Worm (Caenorhabditis elegans) whole organism, L2 larva: Measurements from ENCODE around the gene F08C6.18.

Experiments
- R02D3.7 ChIP-seq: fragments of 150-350 bp; optimal IDR thresholded peaks from 2 replicates; lab custom pipeline; 2014; ENCODE audit warnings: missing biosample characterization, missing genetic modification characterization
- ZK546.5 ChIP-seq: sonication (generic microtip); optimal IDR thresholded peaks from 2 replicates; lab custom pipeline; 2017; ENCODE audit warnings: missing biosample characterization, missing genetic modification characterization
- aly-2 ChIP-seq: fragments of 150-350 bp; optimal IDR thresholded peaks from 2 replicates; lab custom pipeline; 2014; ENCODE audit warnings: missing biosample characterization, missing genetic modification characterization
- blmp-1 ChIP-seq: sonication (generic microtip); optimal IDR thresholded peaks from 2 replicates; lab custom pipeline; 2017; ENCODE audit warnings: missing genetic modification characterization, mild to moderate bottlenecking, missing compliant biosample characterization, antibody characterized with exemption, moderate library complexity; ENCODE audit not compliant: insufficient read depth
- crh-2 ChIP-seq: sonication (generic microtip); optimal IDR thresholded peaks from 2 replicates; lab custom pipeline; 2017; ENCODE audit warnings: missing biosample characterization, missing genetic modification characterization
- dmd-4 ChIP-seq: sonication (generic microtip); optimal IDR thresholded peaks from 2 replicates; lab custom pipeline; 2017; ENCODE audit warnings: missing biosample characterization, missing genetic modification characterization
- egl-27 ChIP-seq: sonication (generic microtip); optimal IDR thresholded peaks from 3 replicates; lab custom pipeline; 2017; ENCODE audit warnings: missing biosample characterization, missing genetic modification reagents, missing genetic modification characterization
- elt-1 ChIP-seq: fragments of 150-350 bp; optimal IDR thresholded peaks from 2 replicates; lab custom pipeline; 2014; ENCODE audit warnings: missing biosample characterization, missing genetic modification characterization
- elt-3 ChIP-seq: sonication (generic microtip); optimal IDR thresholded peaks from 2 replicates; lab custom pipeline; 2017; ENCODE audit warnings: missing biosample characterization, missing genetic modification characterization
- fos-1 ChIP-seq: fragments of 150-350 bp; optimal IDR thresholded peaks from 2 replicates; lab custom pipeline; 2014; ENCODE audit warnings: missing biosample characterization, missing genetic modification characterization
- gmeb-1 ChIP-seq: fragments of 150-350 bp; optimal IDR thresholded peaks from 2 replicates; lab custom pipeline; 2014; ENCODE audit warnings: missing biosample characterization, missing genetic modification characterization
- lin-11 ChIP-seq: fragments of 150-350 bp; sonication (generic microtip); optimal IDR thresholded peaks from 2 replicates; lab custom pipeline; 2014; ENCODE audit warnings: missing biosample characterization, missing genetic modification characterization, inconsistent platforms, mixed read lengths
- lin-13 ChIP-seq: fragments of 150-350 bp; optimal IDR thresholded peaks from 2 replicates; lab custom pipeline; 2014; ENCODE audit warnings: missing biosample characterization, missing genetic modification reagents, missing genetic modification characterization
- lin-39 ChIP-seq: fragments of 150-350 bp; optimal IDR thresholded peaks from 2 replicates; lab custom pipeline; 2014; ENCODE audit warnings: missing biosample characterization, missing genetic modification reagents, missing genetic modification characterization
- lsy-2 ChIP-seq, 2 experiments: fragments of 150-350 bp in 1 of 2; sonication (generic microtip) in 1 of 2; optimal IDR thresholded peaks; 2 replicates each; lab custom pipeline; 2014 to 2017; ENCODE audit warnings: missing biosample characterization in 2 of 2, missing genetic modification characterization in 2 of 2
- mab-5 ChIP-seq: fragments of 150-350 bp; optimal IDR thresholded peaks from 2 replicates; lab custom pipeline; 2014; ENCODE audit warnings: missing biosample characterization, missing genetic modification characterization
- mbf-1 ChIP-seq: sonication (generic microtip); optimal IDR thresholded peaks from 2 replicates; lab custom pipeline; 2017; ENCODE audit warnings: missing biosample characterization, missing genetic modification characterization
- mdl-1 ChIP-seq, 2 experiments: fragments of 150-350 bp in 1 of 2; sonication (generic microtip) in 1 of 2; optimal IDR thresholded peaks; 2 replicates each; lab custom pipeline; 2017; ENCODE audit warnings: missing biosample characterization in 2 of 2, missing genetic modification characterization in 2 of 2
- nhr-10 ChIP-seq: sonication (generic microtip); optimal IDR thresholded peaks from 2 replicates; lab custom pipeline; 2017; ENCODE audit warnings: missing biosample characterization, missing genetic modification characterization
- nhr-11 ChIP-seq: fragments of 150-350 bp; optimal IDR thresholded peaks from 2 replicates; lab custom pipeline; 2014; ENCODE audit warnings: missing biosample characterization, missing genetic modification characterization
- nhr-12 ChIP-seq: fragments of 150-350 bp; optimal IDR thresholded peaks from 2 replicates; lab custom pipeline; 2014; ENCODE audit warnings: missing biosample characterization, missing genetic modification characterization
- nhr-129 ChIP-seq: fragments of 150-350 bp; optimal IDR thresholded peaks from 2 replicates; lab custom pipeline; 2014; ENCODE audit warnings: missing biosample characterization, missing genetic modification characterization
- nhr-23 ChIP-seq: fragments of 150-350 bp; optimal IDR thresholded peaks from 2 replicates; lab custom pipeline; 2014; ENCODE audit warnings: missing biosample characterization, missing genetic modification reagents, missing genetic modification characterization
- nhr-237 ChIP-seq: fragments of 150-350 bp; optimal IDR thresholded peaks from 2 replicates; lab custom pipeline; 2014; ENCODE audit warnings: missing biosample characterization, missing genetic modification characterization
- nhr-6 ChIP-seq: fragments of 150-350 bp; optimal IDR thresholded peaks from 2 replicates; lab custom pipeline; 2014; ENCODE audit warnings: missing biosample characterization, missing genetic modification characterization
- peb-1 ChIP-seq: fragments of 150-350 bp; optimal IDR thresholded peaks from 2 replicates; lab custom pipeline; 2014; ENCODE audit warnings: missing biosample characterization, missing genetic modification characterization
- sem-4 ChIP-seq: fragments of 150-350 bp; optimal IDR thresholded peaks from 2 replicates; lab custom pipeline; 2014; ENCODE audit warnings: missing biosample characterization, missing genetic modification reagents, missing genetic modification characterization
- skn-1 ChIP-seq: sonication (generic microtip); optimal IDR thresholded peaks from 2 replicates; lab custom pipeline; 2017; ENCODE audit warnings: missing biosample characterization, missing genetic modification characterization
- sma-9 ChIP-seq, 2 experiments: fragments of 150-350 bp in 1 of 2; sonication (generic microtip) in 1 of 2; optimal IDR thresholded peaks; 2 replicates each; lab custom pipeline; 2014 to 2016; ENCODE audit warnings: missing genetic modification characterization in 2 of 2, mild to moderate bottlenecking in 1 of 2, missing biosample characterization in 1 of 2, missing compliant biosample characterization in 1 of 2, missing genetic modification reagents in 1 of 2, moderate library complexity in 1 of 2
- snpc-4 ChIP-seq: fragments of 150-350 bp; optimal IDR thresholded peaks from 2 replicates; lab custom pipeline; 2014; ENCODE audit warnings: missing biosample characterization, missing genetic modification characterization
- unc-39 ChIP-seq: fragments of 150-350 bp; optimal IDR thresholded peaks from 2 replicates; lab custom pipeline; 2014; ENCODE audit warnings: missing biosample characterization, missing genetic modification characterization
- unc-62 ChIP-seq: fragments of 150-350 bp; optimal IDR thresholded peaks from 2 replicates; lab custom pipeline; 2014; ENCODE audit warnings: missing biosample characterization, missing genetic modification reagents, missing genetic modification characterization
- zag-1 ChIP-seq: fragments of 150-350 bp; optimal IDR thresholded peaks from 2 replicates; lab custom pipeline; 2014; ENCODE audit warnings: missing biosample characterization, missing genetic modification characterization
- ztf-1 ChIP-seq: fragments of 200-800 bp; sonication (Bioruptor generic); conservative IDR thresholded peaks from 2 replicates; pipeline ENCODE4 v1.3.6; 2022; ENCODE audit warnings: missing genetic modification characterization, missing compliant biosample characterization
- ztf-11 ChIP-seq: sonication (generic microtip); optimal IDR thresholded peaks from 2 replicates; lab custom pipeline; 2017; ENCODE audit warnings: missing biosample characterization, missing genetic modification characterization
- ztf-4 ChIP-seq: fragments of 150-350 bp; optimal IDR thresholded peaks from 2 replicates; lab custom pipeline; 2014; ENCODE audit warnings: missing biosample characterization, missing genetic modification characterization

F08C6.18 gene

ce11 chrX:7558928-7559455 is 14.4 kb downstream of the F08C6.18 start, which contains the start of the genes PDB1.1 and F08C6.5:
Gene PDB1.1, minus strand, starts transcription at chrX:7559085.
Gene F08C6.5, plus strand, starts transcription at chrX:7559405.
- TF ChIP-seq lsy-2 (tag; optimal IDR thresholded peaks at IDR 0.05; lab: Kevin White, UChicago) (no peak), lin-13 (no peak), nhr-6 (tag; lab: Kevin White, UChicago) (no peak), mbf-1 (tag; lab: Kevin White, UChicago) (no peak), sem-4 (tag; lab: Kevin White, UChicago) (no peak), R02D3.7 (tag; lab: Kevin White, UChicago) (no peak), crh-2 (tag; lab: Kevin White, UChicago) (peak; percentile 11), fos-1 (tag; lab: Kevin White, UChicago) (peak; percentile 72), unc-62 (GFP tag; lab: Kevin White, UChicago) (no peak), nhr-129 (tag; lab: Kevin White, UChicago) (no peak), lin-39 (tag; lab: Kevin White, UChicago) (no peak), gmeb-1 (no peak), elt-1 (tag; lab: Kevin White, UChicago) (no peak)

ce11 chrX:7554326-7554725 is 19.1 kb downstream of the F08C6.18 start, which contains the start of gene F46C8.8:
Gene F46C8.8, minus strand, starts transcription at chrX:7554426.
- TF ChIP-seq mab-5 (no peak), nhr-237 (tag; lab: Kevin White, UChicago) (no peak), lsy-2 (tag; optimal IDR thresholded peaks at IDR 0.05; lab: Kevin White, UChicago) (no peak), nhr-10 (tag; lab: Kevin White, UChicago) (no peak), lin-13 (no peak), mdl-1 (tag; optimal IDR thresholded peaks at IDR 0.05; lab: Kevin White, UChicago) (no peak)
- TF ChIP-seq, all 48 proteins: peak for 0

ce11 chrX:7553331-7553730 is 20.1 kb downstream of the F08C6.18 start:
- TF ChIP-seq aly-2 (no peak), ztf-4 (tag; lab: Kevin White, UChicago) (no peak), blmp-1 (tag; lab: Kevin White, UChicago) (peak; percentile 77), crh-2 (tag; lab: Kevin White, UChicago) (no peak)

- no peak for TF ChIP-seq zag-1
- TF ChIP-seq lin-11 (tag; lab: Kevin White, UChicago): no peak
- TF ChIP-seq unc-62 (GFP tag; lab: Kevin White, UChicago): no peak
- no peak for TF ChIP-seq peb-1
- TF ChIP-seq dmd-4: no peak
- no peak for TF ChIP-seq sma-9 (GFP tag; optimal IDR thresholded peaks at IDR 0.05; lab: Kevin White, UChicago)
- no peak for TF ChIP-seq sma-9 (tag; optimal IDR thresholded peaks at IDR 0.05; lab: Kevin White, UChicago)
- TF ChIP-seq lsy-2 (tag; optimal IDR thresholded peaks at IDR 0.05; lab: Kevin White, UChicago): no peak
- TF ChIP-seq nhr-11: no peak
- no peak for TF ChIP-seq nhr-12 (tag; lab: Kevin White, UChicago)
- no peak for TF ChIP-seq ztf-1
- no peak for TF ChIP-seq fos-1 (tag; lab: Kevin White, UChicago)
- no peak for TF ChIP-seq unc-39 (tag; lab: Kevin White, UChicago)
- TF ChIP-seq nhr-23: no peak
- no peak for TF ChIP-seq ztf-11 (tag; lab: Kevin White, UChicago)
- no peak for TF ChIP-seq nhr-129 (tag; lab: Kevin White, UChicago)
- TF ChIP-seq skn-1 (tag; lab: Kevin White, UChicago): no peak
These were observed 23.0 kb downstream of the F08C6.18 start for ce11 chrX:7550452-7550851.

ce11 chrX:7548158-7548557 is 25.3 kb downstream of the F08C6.18 start, which contains the start of gene F46C8.1:
Gene F46C8.1, plus strand, starts transcription at chrX:7548458.
- TF ChIP-seq mbf-1 (tag; lab: Kevin White, UChicago): no peak
- no peak for TF ChIP-seq nhr-23
- no peak for TF ChIP-seq elt-1 (tag; lab: Kevin White, UChicago)
- no peak for TF ChIP-seq ztf-1
- TF ChIP-seq snpc-4 (tag; lab: Kevin White, UChicago): no peak
- TF ChIP-seq nhr-237 (tag; lab: Kevin White, UChicago): no peak
- TF ChIP-seq ZK546.5 (tag; lab: Kevin White, UChicago): no peak
- TF ChIP-seq elt-3 (tag; lab: Kevin White, UChicago): no peak
- no peak for TF ChIP-seq lin-13
- no peak for TF ChIP-seq mab-5
- TF ChIP-seq egl-27 (tag; lab: Kevin White, UChicago): no peak
